Worm (Caenorhabditis elegans) whole organism, L1 larva: ENCODE measurements around the gene pho-7.

Source experiments
- ces-1 ChIP-seq: fragments of 150-350 bp; optimal IDR thresholded peaks from 2 replicates; lab custom pipeline; 2014; ENCODE audit warnings: missing biosample characterization, missing genetic modification reagents, missing genetic modification characterization
- egl-27 ChIP-seq, 2 experiments: fragments of 150-350 bp in 1 of 2; sonication (generic microtip); optimal IDR thresholded peaks; 3 replicates each; lab custom pipeline; 2017 to 2018; ENCODE audit warnings: missing biosample characterization in 2 of 2, missing genetic modification characterization in 2 of 2, missing genetic modification reagents in 2 of 2
- lin-15B ChIP-seq: fragments of 150-350 bp; sonication (generic microtip); optimal IDR thresholded peaks from 3 replicates; lab custom pipeline; 2014; ENCODE audit warnings: missing biosample characterization, missing genetic modification characterization
- nhr-11 ChIP-seq: fragments of 150-350 bp; optimal IDR thresholded peaks from 2 replicates; lab custom pipeline; 2014; ENCODE audit warnings: missing biosample characterization, missing genetic modification characterization
- pqm-1 ChIP-seq: sonication (generic microtip); optimal IDR thresholded peaks from 3 replicates; lab custom pipeline; 2017; ENCODE audit warnings: missing biosample characterization, missing genetic modification characterization
- snpc-4 ChIP-seq: fragments of 150-350 bp; optimal IDR thresholded peaks from 2 replicates; lab custom pipeline; 2014; ENCODE audit warnings: missing biosample characterization, missing genetic modification characterization
- unc-62 ChIP-seq: fragments of 150-350 bp; optimal IDR thresholded peaks from 2 replicates; lab custom pipeline; 2014; ENCODE audit warnings: missing biosample characterization, missing genetic modification reagents, missing genetic modification characterization
- zag-1 ChIP-seq: fragments of 150-350 bp; optimal IDR thresholded peaks from 2 replicates; lab custom pipeline; 2014; ENCODE audit warnings: missing biosample characterization, missing genetic modification characterization

- TF ChIP-seq snpc-4 (tag; lab: Kevin White, UChicago) (no peak), lin-15B (no peak), nhr-11 (no peak), unc-62 (GFP tag; lab: Kevin White, UChicago) (no peak), ces-1 (GFP tag; lab: Kevin White, UChicago) (no peak), zag-1 (no peak), pqm-1 (tag; lab: Kevin White, UChicago) (no peak), egl-27 (tag; optimal IDR thresholded peaks at IDR 0.05; lab: Kevin White, UChicago) (no peak)
Observed at ce11 chrX:10976447-10977196, 35.5 kb upstream of the pho-7 start.
